Worm (Caenorhabditis elegans): ENCODE results near the gene hlh-3.

hlh-3 gene

DNA sequence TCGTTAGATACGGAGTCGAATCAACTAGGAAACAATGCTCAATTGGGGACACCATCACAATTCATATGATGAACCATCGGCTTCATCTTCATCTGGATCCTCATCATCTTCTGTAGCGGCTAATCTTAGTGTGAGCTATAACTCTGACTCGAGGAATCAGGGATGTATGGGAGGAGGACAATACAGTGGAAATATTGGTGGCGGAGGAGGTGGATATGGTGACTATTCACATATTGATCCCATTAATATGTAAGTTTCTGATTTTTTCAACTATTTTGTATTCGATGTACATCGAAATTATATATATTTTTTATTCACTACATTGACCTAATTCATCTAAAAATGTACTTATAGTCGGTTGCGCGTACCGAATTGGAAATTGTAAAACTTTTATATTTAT, 41.0 kb downstream of the hlh-3 start:
- TF ChIP-seq ztf-16 (tag; optimal IDR thresholded peaks at IDR 0.05) (no peak), ama-1 (optimal IDR thresholded peaks at IDR 0.05) (no peak), ceh-14 (tag; optimal IDR thresholded peaks at IDR 0.05) (no peak), sox-2 (GFP tag; IDR thresholded peaks at IDR 0.05) (no peak), che-1 (tag; optimal IDR thresholded peaks at IDR 0.05) (no peak), ceh-9 (tag; optimal IDR thresholded peaks at IDR 0.05) (no peak), elt-2 (tag; optimal IDR thresholded peaks at IDR 0.05) (no peak), K02D7.2 (tag; optimal IDR thresholded peaks at IDR 0.05) (no peak), ceh-24 (tag; optimal IDR thresholded peaks at IDR 0.05) (no peak), nhr-232 (tag; optimal IDR thresholded peaks at IDR 0.05) (no peak), pag-3 (tag; optimal IDR thresholded peaks at IDR 0.05; ENCODE audit: borderline replicate concordance) (no peak), ceh-18 (tag; optimal IDR thresholded peaks at IDR 0.05) (no peak), syd-9 (tag; optimal IDR thresholded peaks at IDR 0.05) (no peak), dve-1 (tag; optimal IDR thresholded peaks at IDR 0.05) (no peak), K09A11.1 (tag; optimal IDR thresholded peaks at IDR 0.05; ENCODE audit: insufficient read depth) (no peak), odd-2 (tag; optimal IDR thresholded peaks at IDR 0.05) (no peak), hlh-8 (tag; optimal IDR thresholded peaks at IDR 0.05) (no peak), pha-4 (tag; optimal IDR thresholded peaks at IDR 0.05) (no peak), unc-86 (tag; optimal IDR thresholded peaks at IDR 0.05) (no peak)

DNA sequence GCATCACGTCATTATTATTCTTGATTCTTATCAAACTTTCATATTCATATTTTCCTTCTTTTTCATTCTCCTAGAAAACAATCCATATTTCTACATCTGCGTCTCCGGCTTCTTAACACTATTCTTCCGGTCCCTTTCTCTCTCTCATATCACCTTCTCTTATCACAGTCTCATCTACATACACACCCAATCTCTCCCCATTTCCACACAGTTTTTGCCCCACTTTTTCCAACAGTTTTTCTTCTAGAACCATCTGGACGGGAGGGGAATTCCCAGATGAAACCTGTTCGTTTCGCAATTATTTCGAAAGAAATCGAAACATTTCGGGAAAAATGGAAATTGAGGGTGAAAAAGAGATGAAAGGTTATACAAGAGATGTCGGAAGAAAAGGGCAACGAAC, 41.7 kb downstream of the hlh-3 start:
- TF ChIP-seq sox-2 (GFP tag; IDR thresholded peaks at IDR 0.05) (no peak), elt-2 (tag; optimal IDR thresholded peaks at IDR 0.05) (peak; percentile 75)

DNA sequence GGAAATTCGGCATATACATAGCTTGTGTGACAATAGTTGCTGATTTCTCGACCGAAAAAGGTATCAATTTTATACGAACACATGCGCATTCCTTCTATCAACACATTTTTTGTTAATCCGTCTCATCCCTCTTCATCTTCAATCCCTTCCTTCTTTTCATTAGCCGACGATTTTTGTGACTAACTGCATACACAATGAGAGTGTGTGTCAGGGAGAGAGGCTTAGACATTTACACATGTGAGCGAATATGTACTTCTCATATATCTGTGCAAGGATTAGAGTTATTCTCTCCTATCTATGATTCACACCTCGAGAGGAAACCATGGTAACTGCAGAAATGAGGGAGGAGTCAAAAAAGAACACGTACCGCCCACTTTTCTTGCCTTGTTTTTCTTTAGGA, 43.9 kb downstream of the hlh-3 start:
- TF ChIP-seq madf-2 (tag; optimal IDR thresholded peaks at IDR 0.05) (no peak), odd-2 (tag; optimal IDR thresholded peaks at IDR 0.05) (no peak), hlh-30 (tag; optimal IDR thresholded peaks at IDR 0.05; ENCODE audit: insufficient read depth) (no peak), elt-4 (tag; optimal IDR thresholded peaks at IDR 0.05) (no peak)

DNA sequence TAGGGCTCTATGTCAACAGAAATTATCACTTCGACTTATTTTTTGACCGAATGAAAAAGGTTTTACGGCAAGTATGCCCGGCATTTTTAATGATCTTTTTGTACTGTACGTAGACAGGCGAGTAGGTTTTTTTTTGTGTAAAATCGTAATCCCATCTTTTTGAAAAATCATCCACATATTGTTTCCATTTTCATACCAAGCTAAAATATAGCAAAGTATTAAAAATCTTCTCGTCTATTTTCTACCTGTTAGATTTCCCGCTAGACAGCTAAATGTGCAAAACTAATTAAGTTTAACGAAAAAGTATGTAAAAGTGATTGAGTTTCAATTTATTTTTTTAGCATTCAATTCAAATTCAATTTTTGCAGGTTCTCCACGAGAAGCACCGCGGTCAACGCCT, 45.0 kb downstream of the hlh-3 start, which contains the start of gene C16D2.1:
Gene C16D2.1 (plus strand): TSS at position 301 of the 400 bp plus-strand sequence.
- TF ChIP-seq syd-9 (tag; optimal IDR thresholded peaks at IDR 0.05) (no peak), che-1 (tag; optimal IDR thresholded peaks at IDR 0.05) (no peak), Y22D7AL.16 (tag; optimal IDR thresholded peaks at IDR 0.05) (no peak), C38D4.7 (GFP tag; optimal IDR thresholded peaks at IDR 0.05) (no peak), C08G9.2 (tag; optimal IDR thresholded peaks at IDR 0.05) (no peak), fax-1 (tag; optimal IDR thresholded peaks at IDR 0.05) (no peak), ceh-48 (tag; optimal IDR thresholded peaks at IDR 0.05) (no peak), sdc-2 (tag; optimal IDR thresholded peaks at IDR 0.05) (no peak)

DNA sequence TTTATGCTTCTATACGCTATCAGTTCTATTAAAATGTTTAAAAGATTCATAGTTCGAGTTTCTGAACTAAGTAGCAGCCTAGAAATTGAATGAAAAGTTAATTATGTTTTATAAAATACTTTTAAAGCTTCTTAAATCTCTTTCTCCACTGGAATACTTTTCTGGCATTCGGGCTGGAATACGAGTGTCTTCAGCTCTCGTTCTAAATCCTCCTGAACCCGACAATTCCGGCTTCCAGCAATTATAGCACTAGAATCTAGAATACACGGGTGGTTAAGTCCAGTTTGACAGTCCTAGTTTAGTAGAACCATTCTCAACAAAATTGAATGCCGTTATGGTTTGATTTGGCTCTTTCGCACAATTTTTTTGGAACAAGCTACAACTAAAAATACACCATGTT, 45.9 kb downstream of the hlh-3 start:
- no peak for TF ChIP-seq sox-4 (tag; optimal IDR thresholded peaks at IDR 0.05)
- TF ChIP-seq ceh-14 (tag; optimal IDR thresholded peaks at IDR 0.05) = no peak
- TF ChIP-seq unc-55 (GFP tag; optimal IDR thresholded peaks at IDR 0.05) = no peak
- no peak for TF ChIP-seq K09A11.1 (tag; optimal IDR thresholded peaks at IDR 0.05; ENCODE audit: insufficient read depth)
- TF ChIP-seq ref-2 (tag; optimal IDR thresholded peaks at IDR 0.05) = no peak
- no peak for TF ChIP-seq sdc-2 (tag; optimal IDR thresholded peaks at IDR 0.05)
- no peak for TF ChIP-seq unc-42 (tag; optimal IDR thresholded peaks at IDR 0.05)
- TF ChIP-seq pag-3 (tag; optimal IDR thresholded peaks at IDR 0.05; ENCODE audit: borderline replicate concordance) = no peak
- TF ChIP-seq ztf-16 (tag; optimal IDR thresholded peaks at IDR 0.05) = no peak
- TF ChIP-seq ttx-3 (tag; optimal IDR thresholded peaks at IDR 0.05) = no peak

DNA sequence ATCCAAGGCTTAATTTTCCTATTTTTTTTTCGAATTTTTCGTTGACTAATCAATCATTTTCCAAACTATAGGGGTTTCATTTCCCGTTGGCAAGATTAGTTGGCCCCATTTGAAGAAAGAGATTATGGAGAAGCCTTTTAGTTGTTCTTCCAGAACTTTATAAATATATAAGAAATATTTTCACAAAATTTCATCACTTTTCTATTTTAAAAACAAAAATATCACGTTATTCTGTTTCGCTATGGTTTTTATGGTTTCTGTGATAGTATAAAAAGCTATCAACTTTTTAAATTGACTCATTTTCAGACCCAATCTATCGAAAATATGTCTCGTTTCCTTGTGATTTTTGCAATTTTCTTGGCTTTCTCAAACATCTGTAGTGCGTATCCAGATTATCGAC, 49.5 kb downstream of the hlh-3 start, which contains the start of gene nlp-78:
Gene nlp-78 (plus strand): TSS at position 301 of the 400 bp plus-strand sequence.
- TF ChIP-seq tbx-2 (tag; optimal IDR thresholded peaks at IDR 0.05) (no peak), sdc-2 (tag; optimal IDR thresholded peaks at IDR 0.05) (no peak), rnt-1 (tag; optimal IDR thresholded peaks at IDR 0.05) (no peak), lim-6 (tag; optimal IDR thresholded peaks at IDR 0.05) (no peak), ceh-14 (tag; optimal IDR thresholded peaks at IDR 0.05) (no peak), tbx-7 (tag; optimal IDR thresholded peaks at IDR 0.05) (no peak), Y22D7AL.16 (tag; optimal IDR thresholded peaks at IDR 0.05) (no peak), sox-2 (GFP tag; IDR thresholded peaks at IDR 0.05) (no peak), ttx-3 (tag; optimal IDR thresholded peaks at IDR 0.05) (no peak), fax-1 (tag; optimal IDR thresholded peaks at IDR 0.05) (no peak), C38D4.7 (GFP tag; optimal IDR thresholded peaks at IDR 0.05) (no peak), elt-2 (tag; optimal IDR thresholded peaks at IDR 0.05) (no peak), gmeb-2 (tag; optimal IDR thresholded peaks at IDR 0.05) (no peak), fkh-6 (tag; optimal IDR thresholded peaks at IDR 0.05) (no peak), ceh-24 (tag; optimal IDR thresholded peaks at IDR 0.05) (no peak), ceh-18 (tag; optimal IDR thresholded peaks at IDR 0.05) (no peak), ceh-22 (tag; optimal IDR thresholded peaks at IDR 0.05) (no peak), fkh-10 (GFP tag; optimal IDR thresholded peaks at IDR 0.05) (no peak)
